Fruit fly (Drosophila melanogaster): ENCODE data around the gene Pc.

DNA sequence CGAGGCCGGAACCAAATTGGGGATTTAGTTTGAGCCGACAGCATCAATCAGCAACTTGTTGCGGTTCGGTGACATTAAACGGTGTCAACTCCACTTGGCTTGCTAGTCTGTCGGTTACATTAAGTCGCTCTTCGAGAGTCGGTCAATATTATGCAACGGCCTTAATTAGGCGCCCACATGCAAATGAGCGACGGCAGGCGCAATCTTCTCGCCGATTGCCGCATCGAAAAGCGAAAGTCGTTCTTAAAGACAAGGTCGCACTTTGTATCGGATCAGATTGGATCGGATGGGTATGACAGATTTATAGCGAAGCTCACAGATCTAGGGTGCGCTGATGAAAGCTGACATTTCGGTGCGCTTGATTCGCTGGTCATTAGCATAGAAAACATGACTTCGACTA lies 26.8 kb downstream of the Pc start:
- TF ChIP-seq usp (GFP tag; optimal IDR thresholded peaks at IDR 0.05), result no peak
- no peak for TF ChIP-seq dmrt93B (GFP tag; optimal IDR thresholded peaks at IDR 0.05)
- no peak for TF ChIP-seq h (GFP tag; optimal IDR thresholded peaks at IDR 0.05)
- no peak for TF ChIP-seq Hr78 (GFP tag; optimal IDR thresholded peaks at IDR 0.05)
- TF ChIP-seq br (GFP tag; optimal IDR thresholded peaks at IDR 0.05), result no peak
